Worm (Caenorhabditis elegans) whole organism, L1 larva: ENCODE results near the gene C23G10.11.

Source experiments
- ama-1 ChIP-seq: fragments of 150-350 bp; optimal IDR thresholded peaks from 2 replicates; lab custom pipeline; 2014
- jun-1 ChIP-seq: fragments of 150-350 bp; optimal IDR thresholded peaks from 2 replicates; lab custom pipeline; 2014; ENCODE audit warnings: missing biosample characterization, missing genetic modification reagents, missing genetic modification characterization
- mef-2 ChIP-seq: fragments of 150-350 bp; optimal IDR thresholded peaks from 2 replicates; lab custom pipeline; 2014; ENCODE audit warnings: missing biosample characterization, missing genetic modification characterization
- mep-1 ChIP-seq: fragments of 150-350 bp; optimal IDR thresholded peaks from 2 replicates; lab custom pipeline; 2014; ENCODE audit warnings: missing biosample characterization, missing genetic modification characterization
- snpc-4 ChIP-seq: fragments of 150-350 bp; optimal IDR thresholded peaks from 2 replicates; lab custom pipeline; 2014; ENCODE audit warnings: missing biosample characterization, missing genetic modification characterization
- unc-62 ChIP-seq: fragments of 150-350 bp; optimal IDR thresholded peaks from 2 replicates; lab custom pipeline; 2014; ENCODE audit warnings: missing biosample characterization, missing genetic modification reagents, missing genetic modification characterization

ce11 chrIII:6198378-6199234 lies 16.8 kb downstream of the C23G10.11 start, which contains the start of the genes C23G10.7 and rpn-2:
- TF ChIP-seq jun-1 (peak; percentile 29), mef-2 (tag; lab: Kevin White, UChicago) (no peak), mep-1 (tag; lab: Kevin White, UChicago) (peak; percentile 90), unc-62 (no peak), snpc-4 (peak; percentile 31), ama-1 (peak; percentile 14)
